Worm (Caenorhabditis elegans) whole organism, early embryonic: Measurements from ENCODE around the gene C17A2.7.

Source experiments
- B0310.2 ChIP-seq: sonication (generic microtip); optimal IDR thresholded peaks from 2 replicates; lab custom pipeline; 2016; ENCODE audit warnings: mild to moderate bottlenecking, missing genetic modification characterization, missing compliant biosample characterization
- F13C5.2 ChIP-seq: sonication (generic microtip); optimal IDR thresholded peaks from 2 replicates; lab custom pipeline; 2017; ENCODE audit warnings: mild to moderate bottlenecking, missing genetic modification characterization, inconsistent platforms, missing compliant biosample characterization
- aly-1 ChIP-seq: sonication (generic microtip); optimal IDR thresholded peaks from 2 replicates; lab custom pipeline; 2016; ENCODE audit warnings: missing genetic modification characterization, missing compliant biosample characterization
- ama-1 ChIP-seq: fragments of 150-350 bp; optimal IDR thresholded peaks from 2 replicates; lab custom pipeline; 2014
- ceh-13 ChIP-seq: fragments of 200-800 bp; sonication (Bioruptor generic); optimal IDR thresholded peaks from 2 replicates; lab custom pipeline; 2018; ENCODE audit warnings: mild to moderate bottlenecking, missing genetic modification characterization, missing compliant biosample characterization
- ceh-36 ChIP-seq: sonication (generic microtip); optimal IDR thresholded peaks from 2 replicates; lab custom pipeline; 2016; ENCODE audit warnings: missing genetic modification characterization, inconsistent platforms, missing compliant biosample characterization
- ets-7 ChIP-seq: sonication (generic microtip); optimal IDR thresholded peaks from 2 replicates; lab custom pipeline; 2016; ENCODE audit warnings: missing genotype, missing genetic modification characterization, missing compliant biosample characterization
- flt-1 ChIP-seq: fragments of 200-800 bp; sonication (Bioruptor generic); IDR thresholded peaks from 2 replicates; pipeline ENCODE4 v1.3.6; 2022; ENCODE audit warnings: missing genetic modification characterization, missing compliant biosample characterization
- hmbx-1 ChIP-seq: sonication (generic microtip); optimal IDR thresholded peaks from 2 replicates; lab custom pipeline; 2016; ENCODE audit warnings: mild to moderate bottlenecking, missing genetic modification characterization, missing compliant biosample characterization
- hmg-4 ChIP-seq: fragments of 200-800 bp; sonication (Bioruptor generic); optimal IDR thresholded peaks from 2 replicates; lab custom pipeline; 2018; ENCODE audit warnings: mild to moderate bottlenecking, missing genetic modification characterization, missing compliant biosample characterization
- hnd-1 ChIP-seq: sonication (generic microtip); optimal IDR thresholded peaks from 2 replicates; lab custom pipeline; 2016; ENCODE audit warnings: missing genetic modification characterization, missing compliant biosample characterization
- pes-1 ChIP-seq: fragments of 200-800 bp; sonication (Bioruptor generic); IDR thresholded peaks from 2 replicates; pipeline ENCODE4 v1.3.6; 2022; ENCODE audit warnings: missing genetic modification reagents, missing genetic modification characterization, missing compliant biosample characterization
- scrt-1 ChIP-seq: fragments of 200-800 bp; sonication (Bioruptor generic); IDR thresholded peaks from 2 replicates; pipeline ENCODE4 v1.3.6; 2022; ENCODE audit warnings: missing genetic modification characterization, missing compliant biosample characterization
- sea-1 ChIP-seq: fragments of 200-800 bp; sonication (Bioruptor generic); conservative IDR thresholded peaks from 2 replicates; pipeline ENCODE4 v1.3.6; 2022; ENCODE audit warnings: missing genetic modification characterization, missing compliant biosample characterization
- tbx-11 ChIP-seq: fragments of 200-800 bp; sonication (Bioruptor generic); IDR thresholded peaks from 2 replicates; pipeline ENCODE4 v1.3.6; 2022; ENCODE audit warnings: missing genetic modification characterization, missing compliant biosample characterization
- tbx-37 ChIP-seq: fragments of 200-800 bp; sonication (Bioruptor generic); conservative IDR thresholded peaks from 2 replicates; pipeline ENCODE4 v1.3.6; 2022; ENCODE audit warnings: missing genetic modification reagents, missing genetic modification characterization, missing compliant biosample characterization
- tra-4 ChIP-seq: sonication (generic microtip); optimal IDR thresholded peaks from 2 replicates; lab custom pipeline; 2017; ENCODE audit warnings: missing genetic modification characterization, missing compliant biosample characterization

C17A2.7 gene

ce11 chrII:3815445-3816208, 27.6 kb downstream of the C17A2.7 start:
- TF ChIP-seq pes-1 (GFP tag; lab: Robert Waterston, UW), result no peak
- no peak for TF ChIP-seq ceh-36 (tag; lab: Kevin White, UChicago)
- TF ChIP-seq F13C5.2 (tag; lab: Kevin White, UChicago), result no peak
- TF ChIP-seq scrt-1 (GFP tag; lab: Robert Waterston, UW), result no peak
- no peak for TF ChIP-seq hnd-1
- TF ChIP-seq hmg-4 (GFP tag; lab: Kevin White, UChicago), result no peak
- no peak for TF ChIP-seq B0310.2 (tag; lab: Kevin White, UChicago)
- no peak for TF ChIP-seq ama-1

ce11 chrII:3811816-3812332, 31.3 kb downstream of the C17A2.7 start, which contains the start of gene lido-15:
Gene lido-15, plus strand, starts transcription at chrII:3812282.
- TF ChIP-seq hmbx-1 (tag; lab: Kevin White, UChicago) (no peak), F13C5.2 (tag; lab: Kevin White, UChicago) (no peak), flt-1 (GFP tag; lab: Robert Waterston, UW) (no peak), aly-1 (tag; lab: Kevin White, UChicago) (no peak), ets-7 (tag; lab: Kevin White, UChicago) (no peak), tbx-11 (GFP tag; lab: Robert Waterston, UW) (no peak), B0310.2 (tag; lab: Kevin White, UChicago) (no peak), hnd-1 (no peak), hmg-4 (GFP tag; lab: Kevin White, UChicago) (no peak), sea-1 (no peak), tra-4 (tag; lab: Kevin White, UChicago) (no peak), ceh-36 (tag; lab: Kevin White, UChicago) (no peak), scrt-1 (GFP tag; lab: Robert Waterston, UW) (no peak), ama-1 (no peak), tbx-37 (GFP tag; lab: Robert Waterston, UW) (no peak), ceh-13 (no peak)

- TF ChIP-seq ceh-13, result no peak
- TF ChIP-seq flt-1 (GFP tag; lab: Robert Waterston, UW), result no peak
- no peak for TF ChIP-seq hmg-4 (GFP tag; lab: Kevin White, UChicago)
- TF ChIP-seq F13C5.2 (tag; lab: Kevin White, UChicago), result no peak
Measured at ce11 chrII:3810550-3810949, 32.7 kb downstream of the C17A2.7 start.

- TF ChIP-seq tbx-37 (GFP tag; lab: Robert Waterston, UW) (no peak), hmg-4 (GFP tag; lab: Kevin White, UChicago) (no peak), flt-1 (GFP tag; lab: Robert Waterston, UW) (no peak), ceh-36 (tag; lab: Kevin White, UChicago) (no peak), hmbx-1 (tag; lab: Kevin White, UChicago) (no peak), tbx-11 (GFP tag; lab: Robert Waterston, UW) (no peak), ama-1 (no peak), tra-4 (tag; lab: Kevin White, UChicago) (no peak), hnd-1 (no peak), pes-1 (GFP tag; lab: Robert Waterston, UW) (no peak), B0310.2 (tag; lab: Kevin White, UChicago) (no peak), ceh-13 (no peak), scrt-1 (GFP tag; lab: Robert Waterston, UW) (no peak), F13C5.2 (tag; lab: Kevin White, UChicago) (no peak), sea-1 (no peak), ets-7 (tag; lab: Kevin White, UChicago) (no peak), aly-1 (tag; lab: Kevin White, UChicago) (no peak)
Measured at ce11 chrII:3808643-3809042, 34.6 kb downstream of the C17A2.7 start.

ce11 chrII:3808104-3808503, 35.1 kb downstream of the C17A2.7 start, which contains the start of gene F54D10.5:
Gene F54D10.5, minus strand, starts transcription at chrII:3808177.
- TF ChIP-seq ceh-36 (tag; lab: Kevin White, UChicago) (no peak), tbx-11 (GFP tag; lab: Robert Waterston, UW) (no peak), hmbx-1 (tag; lab: Kevin White, UChicago) (no peak), hnd-1 (no peak), aly-1 (tag; lab: Kevin White, UChicago) (no peak), tra-4 (tag; lab: Kevin White, UChicago) (no peak), scrt-1 (GFP tag; lab: Robert Waterston, UW) (no peak), pes-1 (GFP tag; lab: Robert Waterston, UW) (peak; percentile 29; the same call in 1 of the 2 replicates), ama-1 (no peak), B0310.2 (tag; lab: Kevin White, UChicago) (no peak), tbx-37 (GFP tag; lab: Robert Waterston, UW) (no peak), F13C5.2 (tag; lab: Kevin White, UChicago) (peak; percentile 45), hmg-4 (GFP tag; lab: Kevin White, UChicago) (no peak), sea-1 (no peak), ceh-13 (no peak), flt-1 (GFP tag; lab: Robert Waterston, UW) (peak; percentile 14; the same call in 1 of the 2 replicates), ets-7 (tag; lab: Kevin White, UChicago) (no peak)

ce11 chrII:3806964-3807363, 36.2 kb downstream of the C17A2.7 start, which contains the start of gene F54D10.4:
Gene F54D10.4, minus strand, starts transcription at chrII:3807064.
- TF ChIP-seq hmbx-1 (tag; lab: Kevin White, UChicago) (no peak), ceh-13 (no peak), tra-4 (tag; lab: Kevin White, UChicago) (no peak), ama-1 (no peak), ets-7 (tag; lab: Kevin White, UChicago) (no peak), tbx-11 (GFP tag; lab: Robert Waterston, UW) (no peak), aly-1 (tag; lab: Kevin White, UChicago) (no peak), scrt-1 (GFP tag; lab: Robert Waterston, UW) (no peak), hmg-4 (GFP tag; lab: Kevin White, UChicago) (no peak), sea-1 (no peak), F13C5.2 (tag; lab: Kevin White, UChicago) (no peak), tbx-37 (GFP tag; lab: Robert Waterston, UW) (no peak), ceh-36 (tag; lab: Kevin White, UChicago) (no peak)
